Worm (Caenorhabditis elegans) whole organism, early embryonic: ENCODE data around the gene egl-9.

ENCODE experiments used
- aly-1 ChIP-seq: sonication (generic microtip); optimal IDR thresholded peaks from 2 replicates; lab custom pipeline; 2016; ENCODE audit warnings: missing genetic modification characterization, missing compliant biosample characterization
- ama-1 ChIP-seq: fragments of 150-350 bp; optimal IDR thresholded peaks from 2 replicates; lab custom pipeline; 2014
- ceh-13 ChIP-seq: fragments of 200-800 bp; sonication (Bioruptor generic); optimal IDR thresholded peaks from 2 replicates; lab custom pipeline; 2018; ENCODE audit warnings: mild to moderate bottlenecking, missing genetic modification characterization, missing compliant biosample characterization
- ets-7 ChIP-seq: sonication (generic microtip); optimal IDR thresholded peaks from 2 replicates; lab custom pipeline; 2016; ENCODE audit warnings: missing genotype, missing genetic modification characterization, missing compliant biosample characterization
- flt-1 ChIP-seq: fragments of 200-800 bp; sonication (Bioruptor generic); IDR thresholded peaks from 2 replicates; pipeline ENCODE4 v1.3.6; 2022; ENCODE audit warnings: missing genetic modification characterization, missing compliant biosample characterization
- scrt-1 ChIP-seq: fragments of 200-800 bp; sonication (Bioruptor generic); IDR thresholded peaks from 2 replicates; pipeline ENCODE4 v1.3.6; 2022; ENCODE audit warnings: missing genetic modification characterization, missing compliant biosample characterization
- tbx-11 ChIP-seq: fragments of 200-800 bp; sonication (Bioruptor generic); IDR thresholded peaks from 2 replicates; pipeline ENCODE4 v1.3.6; 2022; ENCODE audit warnings: missing genetic modification characterization, missing compliant biosample characterization
- tra-4 ChIP-seq: sonication (generic microtip); optimal IDR thresholded peaks from 2 replicates; lab custom pipeline; 2017; ENCODE audit warnings: missing genetic modification characterization, missing compliant biosample characterization

ce11 chrV:10421802-10422201 is 46.5 kb upstream of the egl-9 start, which contains the start of gene col-13:
- TF ChIP-seq tra-4 (no peak), ceh-13 (GFP tag; lab: Kevin White, UChicago) (no peak), ama-1 (lab: Kevin White, UChicago) (no peak), flt-1 (GFP tag; lab: Robert Waterston, UW) (no peak), scrt-1 (no peak), tbx-11 (no peak), ets-7 (tag; lab: Kevin White, UChicago) (no peak), aly-1 (tag; lab: Kevin White, UChicago) (no peak)
